4 fruit fly cellular contexts compared by ENCODE assay signal in the genomic region with DNA sequence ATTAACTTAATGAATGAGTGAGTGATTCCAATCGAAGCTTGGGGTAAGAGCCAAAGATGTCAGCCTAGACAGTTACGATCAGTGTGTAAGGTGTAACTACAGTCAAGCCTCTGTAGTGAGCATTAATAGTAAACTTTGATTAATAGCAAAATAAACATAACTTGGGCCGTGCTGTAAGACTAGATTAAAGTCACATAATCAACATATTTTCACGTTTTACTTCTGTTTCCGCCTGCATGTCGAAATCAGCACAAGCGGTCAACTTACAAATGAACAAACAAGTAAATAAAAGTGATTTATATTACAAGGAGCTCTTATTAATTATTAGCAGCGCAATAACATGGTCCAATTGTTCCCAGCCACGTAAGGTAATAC.
TF ChIP-seq lines count a peak whose summit lies in the region.

No protein-coding gene starts in this region.

- no peak for TF ChIP-seq CTCF in whole organism, embryonic (GFP tag; optimal IDR thresholded peaks at IDR 0.05; lab: Kevin White, UChicago)

TF ChIP-seq in whole organism, adult, 20 proteins besides CTCF, POLR2A, EP300 and RAD21:
- TF ChIP-seq CG5204 (GFP tag; optimal IDR thresholded peaks at IDR 0.05; lab: Kevin White, UChicago) = no peak
- TF ChIP-seq cic (GFP tag; optimal IDR thresholded peaks at IDR 0.05; lab: Kevin White, UChicago) = peak; percentile 12
- TF ChIP-seq CG33017 (tag; optimal IDR thresholded peaks at IDR 0.05; lab: Kevin White, UChicago) = no peak
- no peak for TF ChIP-seq CG1620 (GFP tag; optimal IDR thresholded peaks at IDR 0.05; lab: Kevin White, UChicago)

TF ChIP-seq in whole organism, embryonic, 481 proteins besides CTCF, POLR2A, EP300 and RAD21 (continues in another document):
- TF ChIP-seq pan (optimal IDR thresholded peaks at IDR 0.05; lab: Kevin White, UChicago) (no peak), pan (GFP tag; optimal IDR thresholded peaks at IDR 0.05 in 1 of 2, IDR thresholded peaks at IDR 0.05 in 1 of 2) (no peak), CG17328 (GFP tag; IDR thresholded peaks at IDR 0.05; lab: Robert Waterston, UW) (no peak), slp2 (GFP tag; optimal IDR thresholded peaks at IDR 0.05; lab: Kevin White, UChicago) (no peak), CG4424 (GFP tag; optimal IDR thresholded peaks at IDR 0.05; lab: Kevin White, UChicago) (peak; percentile 8), crc (GFP tag; optimal IDR thresholded peaks at IDR 0.05; lab: Kevin White, UChicago) (no peak), sr (GFP tag; IDR thresholded peaks at IDR 0.05; lab: Robert Waterston, UW) (no peak), CG10274 (GFP tag; optimal IDR thresholded peaks at IDR 0.05; lab: Kevin White, UChicago) (no peak), mam (GFP tag; optimal IDR thresholded peaks at IDR 0.05; lab: Kevin White, UChicago) (no peak), CG17912 (GFP tag; optimal IDR thresholded peaks at IDR 0.05; lab: Kevin White, UChicago) (no peak), Spps (tag; optimal IDR thresholded peaks at IDR 0.05; lab: Kevin White, UChicago) (no peak), CG7987 (GFP tag; optimal IDR thresholded peaks at IDR 0.05; lab: Kevin White, UChicago) (no peak), ftz-f1 (GFP tag; optimal IDR thresholded peaks at IDR 0.05; lab: Kevin White, UChicago) (no peak), Oli (tag; optimal IDR thresholded peaks at IDR 0.05; lab: Kevin White, UChicago) (peak; percentile 21), CG12391 (tag; optimal IDR thresholded peaks at IDR 0.05; lab: Kevin White, UChicago) (no peak), bowl (GFP tag; IDR thresholded peaks at IDR 0.05; lab: Robert Waterston, UW) (no peak), NK7.1 (GFP tag; optimal IDR thresholded peaks at IDR 0.05; lab: Kevin White, UChicago) (no peak), Mad (GFP tag; optimal IDR thresholded peaks at IDR 0.05; lab: Kevin White, UChicago) (no peak), MTF-1 (GFP tag; optimal IDR thresholded peaks at IDR 0.05; lab: Kevin White, UChicago; ENCODE audit: borderline replicate concordance) (no peak), Trl (optimal IDR thresholded peaks at IDR 0.05; lab: Kevin White, UChicago) (peak in 1 of 2 experiments; percentile 20), Trl (GFP tag; optimal IDR thresholded peaks at IDR 0.05; lab: Kevin White, UChicago) (no peak), CG31365 (tag; optimal IDR thresholded peaks at IDR 0.05; lab: Kevin White, UChicago) (no peak), chif (GFP tag; optimal IDR thresholded peaks at IDR 0.05; lab: Kevin White, UChicago) (no peak), lmd (GFP tag; IDR thresholded peaks at IDR 0.05; lab: Robert Waterston, UW) (no peak), CG11504 (tag; optimal IDR thresholded peaks at IDR 0.05; lab: Kevin White, UChicago) (peak; percentile 11), unc-4 (GFP tag; IDR thresholded peaks at IDR 0.05; lab: Robert Waterston, UW; ENCODE audit: partially characterized antibody) (no peak), ATbp (GFP tag; optimal IDR thresholded peaks at IDR 0.05; lab: Kevin White, UChicago) (peak; percentile 10), Elba2 (GFP tag; optimal IDR thresholded peaks at IDR 0.05; lab: Kevin White, UChicago) (no peak)

TF ChIP-seq in whole organism, prepupa, 60 proteins besides CTCF, POLR2A, EP300 and RAD21:
- no peak for TF ChIP-seq spab (GFP tag; optimal IDR thresholded peaks at IDR 0.05; lab: Kevin White, UChicago)
- TF ChIP-seq CG4318 (GFP tag; optimal IDR thresholded peaks at IDR 0.05; lab: Kevin White, UChicago) = no peak
- TF ChIP-seq topi (GFP tag; optimal IDR thresholded peaks at IDR 0.05; lab: Kevin White, UChicago) = no peak
- TF ChIP-seq CG11762 (GFP tag; optimal IDR thresholded peaks at IDR 0.05; lab: Kevin White, UChicago; ENCODE audit: insufficient read depth) = no peak
- TF ChIP-seq eg (GFP tag; IDR thresholded peaks at IDR 0.05; lab: Robert Waterston, UW) = no peak
- peak; percentile 28 for TF ChIP-seq OdsH (GFP tag; optimal IDR thresholded peaks at IDR 0.05; lab: Kevin White, UChicago)
- no peak for TF ChIP-seq Gug (GFP tag; IDR thresholded peaks at IDR 0.05; lab: Robert Waterston, UW)
- no peak for TF ChIP-seq fkh (GFP tag; optimal IDR thresholded peaks at IDR 0.05; lab: Kevin White, UChicago)
- no peak for TF ChIP-seq fd59A (GFP tag; optimal IDR thresholded peaks at IDR 0.05; lab: Kevin White, UChicago)
- no peak for TF ChIP-seq CG34406 (GFP tag; optimal IDR thresholded peaks at IDR 0.05; lab: Kevin White, UChicago)
- no peak for TF ChIP-seq dsx (GFP tag; optimal IDR thresholded peaks at IDR 0.05; lab: Kevin White, UChicago; ENCODE audit: poor library complexity, severe bottlenecking)
- TF ChIP-seq CG10669 (GFP tag; optimal IDR thresholded peaks at IDR 0.05; lab: Kevin White, UChicago) = peak; percentile 4
- peak; percentile 50 for TF ChIP-seq CG32006 (GFP tag; optimal IDR thresholded peaks at IDR 0.05; lab: Kevin White, UChicago)
- TF ChIP-seq vri (GFP tag; optimal IDR thresholded peaks at IDR 0.05; lab: Kevin White, UChicago) = no peak
- TF ChIP-seq Eip75B (GFP tag; optimal IDR thresholded peaks at IDR 0.05; lab: Kevin White, UChicago) = no peak
- peak; percentile 56 for TF ChIP-seq Hr4 (GFP tag; optimal IDR thresholded peaks at IDR 0.05; lab: Kevin White, UChicago)
- peak; percentile 23 for TF ChIP-seq dac (GFP tag; optimal IDR thresholded peaks at IDR 0.05; lab: Kevin White, UChicago)
- no peak for TF ChIP-seq CG8119 (GFP tag; IDR thresholded peaks at IDR 0.05; lab: Robert Waterston, UW)
- peak; percentile 9 for TF ChIP-seq CG6276 (GFP tag; optimal IDR thresholded peaks at IDR 0.05; lab: Kevin White, UChicago)
- TF ChIP-seq Eip78C (GFP tag; lab: Kevin White, UChicago) = peak; percentile 32
- TF ChIP-seq CG31627 (GFP tag; optimal IDR thresholded peaks at IDR 0.05; lab: Kevin White, UChicago) = no peak
TF ChIP-seq in whole organism, prepupa: peak in this region for 7.

TF ChIP-seq in whole organism, pupa, 21 proteins besides CTCF, POLR2A, EP300 and RAD21:
- TF ChIP-seq Pif1B (GFP tag; optimal IDR thresholded peaks at IDR 0.05; lab: Kevin White, UChicago) = no peak
- TF ChIP-seq D1 (tag; optimal IDR thresholded peaks at IDR 0.05; lab: Kevin White, UChicago) = no peak
- peak; percentile 14 for TF ChIP-seq CG9948 (tag; optimal IDR thresholded peaks at IDR 0.05; lab: Kevin White, UChicago)
- TF ChIP-seq fd96Ca (GFP tag; IDR thresholded peaks at IDR 0.05; lab: Robert Waterston, UW) = no peak
- no peak for TF ChIP-seq Pif1A (GFP tag; optimal IDR thresholded peaks at IDR 0.05; lab: Kevin White, UChicago)
- TF ChIP-seq CG15710 (tag; optimal IDR thresholded peaks at IDR 0.05; lab: Kevin White, UChicago) = no peak
- peak; percentile 7 for TF ChIP-seq CG14655 (GFP tag; optimal IDR thresholded peaks at IDR 0.05; lab: Kevin White, UChicago)
- TF ChIP-seq CG8159 (tag; optimal IDR thresholded peaks at IDR 0.05; lab: Kevin White, UChicago) = no peak
- no peak for TF ChIP-seq CG10348 (GFP tag; IDR thresholded peaks at IDR 0.05; lab: Robert Waterston, UW)
- no peak for TF ChIP-seq CG17806 (tag; optimal IDR thresholded peaks at IDR 0.05; lab: Kevin White, UChicago)
- no peak for TF ChIP-seq rn (GFP tag; IDR thresholded peaks at IDR 0.05; lab: Robert Waterston, UW)
